Fruit fly (Drosophila melanogaster) whole organism, embryonic: ENCODE measurements around the gene CG14657.

Experiments used
- Abd-B ChIP-seq: fragments of 200-800 bp; sonication (Bioruptor generic); optimal IDR thresholded peaks from 2 replicates; lab custom pipeline; 2018; ENCODE audit warnings: missing biosample characterization, mild to moderate bottlenecking, missing genetic modification characterization, moderate library complexity
- Sin3A ChIP-seq: fragments of >200 bp; optimal IDR thresholded peaks from 2 replicates; lab custom pipeline; 2018
- crc ChIP-seq: fragments of 200-800 bp; sonication (Bioruptor generic); optimal IDR thresholded peaks from 2 replicates; lab custom pipeline; 2016; ENCODE audit warnings: missing biosample characterization, missing genetic modification characterization
- row ChIP-seq: fragments of 200-800 bp; sonication (Bioruptor generic); IDR thresholded peaks from 3 replicates; pipeline ENCODE4 v1.3.6; 2022; ENCODE audit warnings: missing biosample characterization, missing genetic modification characterization
- z ChIP-seq: fragments of 200-800 bp; sonication (Bioruptor generic); IDR thresholded peaks from 3 replicates; pipeline ENCODE4 v1.3.6; 2022; ENCODE audit warnings: missing biosample characterization, missing genetic modification characterization

DNA sequence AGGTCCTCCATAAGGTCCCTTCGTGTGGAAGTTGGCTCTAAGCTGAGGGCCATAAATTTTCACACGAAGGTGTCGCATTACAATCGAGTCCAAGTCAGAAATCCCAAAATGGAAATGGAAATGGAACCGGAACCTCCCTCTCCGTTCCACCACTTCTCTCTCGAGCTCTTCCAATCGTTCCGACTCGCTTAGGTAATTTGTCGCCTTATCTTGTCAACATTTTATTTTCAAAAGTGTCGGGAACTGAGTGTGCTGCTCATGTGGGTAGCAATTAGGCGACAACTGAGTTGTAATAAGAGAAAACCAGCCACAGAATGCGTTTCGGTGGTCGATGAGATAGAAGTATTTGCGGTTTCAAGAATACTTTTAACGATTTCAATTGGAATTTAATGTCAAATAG, 19.5 kb upstream of the CG14657 start:
- TF ChIP-seq z (GFP tag; lab: Robert Waterston, UW): no peak
- no peak for TF ChIP-seq row (GFP tag; lab: Robert Waterston, UW)
- TF ChIP-seq Abd-B (GFP tag; lab: Kevin White, UChicago): no peak
- no peak for TF ChIP-seq crc (GFP tag; lab: Kevin White, UChicago)
- no peak for TF ChIP-seq Sin3A
